Fruit fly (Drosophila melanogaster): ENCODE measurements around the gene CG12231.

The CG12231 gene

dm6 chrX:19535394-19535793 lies 3.9 kb upstream of the CG12231 start:
- no peak for TF ChIP-seq CG8159 (tag; optimal IDR thresholded peaks at IDR 0.05)
- no peak for TF ChIP-seq gl (tag; optimal IDR thresholded peaks at IDR 0.05)
- TF ChIP-seq fd96Ca (GFP tag; IDR thresholded peaks at IDR 0.05) = no peak
- TF ChIP-seq CG34367 (tag; optimal IDR thresholded peaks at IDR 0.05) = no peak
- TF ChIP-seq CG9948 (tag; optimal IDR thresholded peaks at IDR 0.05) = no peak
- TF ChIP-seq D1 (tag; optimal IDR thresholded peaks at IDR 0.05) = no peak
- TF ChIP-seq CG15710 (tag; optimal IDR thresholded peaks at IDR 0.05) = no peak
- TF ChIP-seq CG14655 (GFP tag; optimal IDR thresholded peaks at IDR 0.05) = no peak
- no peak for TF ChIP-seq Pif1B (GFP tag; optimal IDR thresholded peaks at IDR 0.05)
- no peak for TF ChIP-seq Snoo (tag; optimal IDR thresholded peaks at IDR 0.05)
- no peak for TF ChIP-seq CG32121 (GFP tag; IDR thresholded peaks at IDR 0.05)
- no peak for TF ChIP-seq CG4496 (GFP tag; IDR thresholded peaks at IDR 0.05)
- no peak for TF ChIP-seq CG12605 (GFP tag; IDR thresholded peaks at IDR 0.05)

- TF ChIP-seq CG8159 (tag; optimal IDR thresholded peaks at IDR 0.05) (no peak), Snoo (tag; optimal IDR thresholded peaks at IDR 0.05) (no peak), fd96Ca (GFP tag; IDR thresholded peaks at IDR 0.05) (0 out of 3 replicates have a peak, but pooled peaks have one; percentile 16), CG8301 (tag; optimal IDR thresholded peaks at IDR 0.05) (no peak)
Observed at dm6 chrX:19522597-19522996, 8.9 kb downstream of the CG12231 start.

DNA sequence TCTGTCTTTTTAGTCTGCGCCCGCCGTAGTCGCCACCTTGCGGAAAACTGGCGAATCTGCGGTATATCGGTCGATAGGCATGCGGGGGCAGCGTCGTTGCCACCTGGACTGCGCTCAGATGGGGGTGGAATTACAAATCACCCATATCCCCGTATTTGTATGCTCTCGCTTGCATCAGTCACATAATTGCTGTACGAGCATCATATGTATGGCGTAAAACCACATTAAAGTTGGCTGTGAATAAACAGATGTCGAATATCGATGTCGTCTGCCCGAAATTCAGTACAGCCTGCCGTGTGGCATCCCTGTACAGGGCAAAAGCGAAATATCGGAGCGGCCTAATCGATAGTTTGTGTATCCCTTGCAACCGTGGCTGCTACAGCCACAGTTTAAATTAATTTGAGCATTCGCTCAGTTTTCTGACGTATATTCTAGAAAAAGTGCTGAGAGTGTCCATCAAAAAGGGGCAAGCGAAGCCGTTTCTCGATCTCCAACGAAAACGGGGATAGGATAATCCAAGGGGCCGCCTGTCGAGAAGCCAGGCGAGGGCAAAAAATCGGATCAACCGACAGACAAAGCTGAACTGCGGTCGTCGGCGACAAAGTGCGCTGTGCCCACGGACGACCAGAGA lies 9.7 kb downstream of the CG12231 start, which contains the start of the genes Idh3a and CoRest:
TSS of gene Idh3a (minus strand) at position 58 of the 631 bp plus-strand sequence.
TSS of gene CoRest (plus strand) at position 177 of the 631 bp plus-strand sequence.
- TF ChIP-seq CG9948 (tag; optimal IDR thresholded peaks at IDR 0.05) (no peak), D1 (tag; optimal IDR thresholded peaks at IDR 0.05) (no peak), CG4496 (GFP tag; IDR thresholded peaks at IDR 0.05) (no peak), fd96Ca (GFP tag; IDR thresholded peaks at IDR 0.05) (no peak), CG12605 (GFP tag; IDR thresholded peaks at IDR 0.05) (no peak), gl (tag; optimal IDR thresholded peaks at IDR 0.05) (no peak), CG14655 (GFP tag; optimal IDR thresholded peaks at IDR 0.05) (no peak), CG17806 (tag; optimal IDR thresholded peaks at IDR 0.05) (no peak), rn (GFP tag; IDR thresholded peaks at IDR 0.05) (no peak), CG8159 (tag; optimal IDR thresholded peaks at IDR 0.05) (no peak), CG15710 (tag; optimal IDR thresholded peaks at IDR 0.05) (no peak), CG10348 (GFP tag; IDR thresholded peaks at IDR 0.05) (no peak), Pif1B (GFP tag; optimal IDR thresholded peaks at IDR 0.05) (no peak), CG34367 (tag; optimal IDR thresholded peaks at IDR 0.05) (no peak)

- TF ChIP-seq Pif1A (GFP tag; optimal IDR thresholded peaks at IDR 0.05) (no peak), gl (tag; optimal IDR thresholded peaks at IDR 0.05) (no peak), CG4496 (GFP tag; IDR thresholded peaks at IDR 0.05) (no peak), Ets98B (GFP tag; IDR thresholded peaks at IDR 0.05) (no peak), Snoo (tag; optimal IDR thresholded peaks at IDR 0.05) (no peak), D1 (tag; optimal IDR thresholded peaks at IDR 0.05) (no peak), CG8159 (tag; optimal IDR thresholded peaks at IDR 0.05) (no peak)
Observed at dm6 chrX:19520888-19521287, 10.7 kb downstream of the CG12231 start.

DNA sequence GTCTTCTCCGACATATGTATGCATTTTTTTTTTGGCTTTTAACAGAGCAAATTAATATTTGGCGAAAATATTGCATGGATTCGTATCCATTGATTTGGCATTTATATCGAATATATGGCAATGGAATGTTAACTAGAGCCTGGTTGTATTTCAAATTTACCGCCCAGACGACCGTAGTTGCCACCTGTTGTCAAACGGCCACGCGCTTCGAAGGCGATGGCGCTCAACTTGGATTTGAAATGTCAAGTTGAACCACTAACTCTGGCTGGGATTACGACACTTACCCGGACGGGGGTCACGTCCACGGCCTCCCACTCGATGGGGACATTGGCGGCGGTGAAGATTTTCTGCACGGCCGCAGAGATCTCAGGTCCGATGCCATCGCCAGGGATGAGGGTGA lies 11.2 kb downstream of the CG12231 start:
- TF ChIP-seq CG13204 (GFP tag; optimal IDR thresholded peaks at IDR 0.05) (no peak), CG12605 (GFP tag; IDR thresholded peaks at IDR 0.05) (no peak), CG32121 (GFP tag; IDR thresholded peaks at IDR 0.05) (no peak), D1 (tag; optimal IDR thresholded peaks at IDR 0.05) (no peak), CG34367 (tag; optimal IDR thresholded peaks at IDR 0.05) (no peak), CG10348 (GFP tag; IDR thresholded peaks at IDR 0.05) (no peak), Pif1A (GFP tag; optimal IDR thresholded peaks at IDR 0.05) (no peak), Snoo (tag; optimal IDR thresholded peaks at IDR 0.05) (no peak), Ets98B (GFP tag; IDR thresholded peaks at IDR 0.05) (no peak)

DNA sequence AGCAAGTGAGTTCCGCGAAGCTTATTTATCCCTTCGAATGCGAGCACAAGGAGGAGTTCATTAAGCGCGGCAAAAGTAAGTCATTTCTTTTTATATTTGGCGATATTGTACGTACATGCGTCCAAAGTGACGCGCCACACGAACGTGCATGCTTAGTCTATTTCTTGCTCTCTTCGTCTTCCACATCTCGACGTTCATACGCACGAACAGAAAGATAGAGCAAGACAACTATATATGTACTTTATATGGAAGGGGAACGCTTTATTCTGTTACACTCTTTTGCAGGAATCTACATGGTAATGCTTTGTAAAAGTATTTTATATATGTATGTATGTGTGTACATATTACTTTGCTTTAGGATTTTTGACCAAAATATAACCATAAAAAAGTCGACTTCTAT lies 21.3 kb downstream of the CG12231 start:
- no peak for TF ChIP-seq EcR (GFP tag; optimal IDR thresholded peaks at IDR 0.05)
- TF ChIP-seq gl (tag; optimal IDR thresholded peaks at IDR 0.05) = no peak
- no peak for TF ChIP-seq CG8159 (tag; optimal IDR thresholded peaks at IDR 0.05)
- no peak for TF ChIP-seq rn (GFP tag; IDR thresholded peaks at IDR 0.05)
- TF ChIP-seq CG17806 (tag; optimal IDR thresholded peaks at IDR 0.05) = no peak
- TF ChIP-seq Snoo (tag; optimal IDR thresholded peaks at IDR 0.05) = no peak
- no peak for TF ChIP-seq CG32121 (GFP tag; IDR thresholded peaks at IDR 0.05)
- no peak for TF ChIP-seq Pif1B (GFP tag; optimal IDR thresholded peaks at IDR 0.05)
- TF ChIP-seq CG12605 (GFP tag; IDR thresholded peaks at IDR 0.05) = no peak
- TF ChIP-seq D1 (tag; optimal IDR thresholded peaks at IDR 0.05) = no peak
- TF ChIP-seq CG10348 (GFP tag; IDR thresholded peaks at IDR 0.05) = no peak
- no peak for TF ChIP-seq CG4496 (GFP tag; IDR thresholded peaks at IDR 0.05)
- no peak for TF ChIP-seq CG9948 (tag; optimal IDR thresholded peaks at IDR 0.05)
- no peak for TF ChIP-seq CG34367 (tag; optimal IDR thresholded peaks at IDR 0.05)

Measured in whole organism, pupa.